Worm (Caenorhabditis elegans) whole organism, young adult: ENCODE results near the gene tab-1.
A peak's percentile ranks its signal among the peaks of the same experiment; 100 is the strongest.

Experiments used
- akir-1 ChIP-seq: fragments of 200-800 bp; sonication (Bioruptor generic); optimal IDR thresholded peaks from 2 replicates; lab custom pipeline; 2018; ENCODE audit warnings: mild to moderate bottlenecking, missing genetic modification characterization, moderate library complexity, missing compliant biosample characterization
- aptf-3 ChIP-seq: fragments of 200-800 bp; sonication (Bioruptor generic); IDR thresholded peaks from 2 replicates; pipeline ENCODE4 v1.3.6; 2022; ENCODE audit warnings: missing genetic modification characterization, missing compliant biosample characterization
- madf-3 ChIP-seq: fragments of 200-800 bp; sonication (Bioruptor generic); IDR thresholded peaks from 2 replicates; pipeline ENCODE4 v1.3.6; 2022; ENCODE audit warnings: missing genetic modification reagents, missing genetic modification characterization, missing compliant biosample characterization
- sea-2 ChIP-seq: fragments of 200-800 bp; sonication (Bioruptor generic); IDR thresholded peaks from 2 replicates; pipeline ENCODE4 v1.3.6; 2022; ENCODE audit warnings: missing genetic modification characterization, missing compliant biosample characterization
- tlf-1 ChIP-seq: fragments of 200-800 bp; sonication (Bioruptor generic); optimal IDR thresholded peaks from 2 replicates; lab custom pipeline; 2018; ENCODE audit warnings: mild to moderate bottlenecking, missing genetic modification characterization, missing compliant biosample characterization
- unc-62 ChIP-seq: fragments of 150-350 bp; optimal IDR thresholded peaks from 2 replicates; lab custom pipeline; 2014; ENCODE audit warnings: missing biosample characterization, missing genetic modification reagents, missing genetic modification characterization

DNA sequence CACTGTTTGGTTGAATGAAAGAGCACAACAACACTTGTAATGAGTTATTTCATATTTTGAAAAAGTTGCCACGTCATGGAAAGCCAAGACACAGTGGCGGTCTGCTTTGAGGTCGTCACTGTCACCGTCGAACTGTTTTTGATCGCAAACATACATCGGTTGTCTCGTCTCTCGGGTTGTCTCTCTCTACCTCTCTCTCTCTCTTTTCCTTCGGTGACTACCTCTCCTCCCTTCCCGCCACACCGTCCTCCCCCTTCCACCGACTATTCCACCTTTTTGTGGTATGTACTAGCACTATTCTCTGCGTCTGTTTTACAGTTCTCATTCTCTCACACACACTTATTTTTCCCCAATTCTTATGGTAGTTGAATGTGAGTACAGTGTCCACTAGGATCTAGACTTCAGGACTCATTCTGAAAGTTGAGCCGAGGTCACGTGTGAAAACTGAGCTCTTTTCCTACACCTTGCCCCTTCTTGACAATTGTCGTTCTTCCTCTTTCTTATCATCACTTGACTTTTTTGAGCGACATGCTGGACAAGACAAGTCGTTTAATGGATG, 30.7 kb downstream of the tab-1 start:
- TF ChIP-seq sea-2 (GFP tag; lab: Robert Waterston, UW) (no peak), tlf-1 (GFP tag; lab: Kevin White, UChicago) (no peak), aptf-3 (GFP tag; lab: Robert Waterston, UW) (no peak), unc-62 (GFP tag; lab: Kevin White, UChicago) (peak; percentile 20), akir-1 (GFP tag; lab: Kevin White, UChicago) (no peak), madf-3 (GFP tag; lab: Robert Waterston, UW) (no peak)
